Fruit fly (Drosophila melanogaster) whole organism, prepupa: ENCODE results near the gene sinu.

Experiments used
- Blimp-1 ChIP-seq: fragments of 200-800 bp; sonication (Bioruptor generic); optimal IDR thresholded peaks from 3 replicates; lab custom pipeline; 2017; ENCODE audit warnings: missing biosample characterization, missing genetic modification characterization, mild to moderate bottlenecking, moderate library complexity, missing genetic modification reagents
- CG11294 ChIP-seq: fragments of 200-800 bp; sonication (Bioruptor generic); IDR thresholded peaks from 2 replicates; pipeline ENCODE4 v1.3.6; 2022; ENCODE audit warnings: missing biosample characterization, missing genetic modification characterization
- CG11902 ChIP-seq: fragments of 200-800 bp; sonication (Bioruptor generic); optimal IDR thresholded peaks from 3 replicates; lab custom pipeline; 2016; ENCODE audit warnings: missing biosample characterization, missing genetic modification characterization
- CG1621 ChIP-seq: fragments of 200-800 bp; sonication (Bioruptor generic); optimal IDR thresholded peaks from 3 replicates; lab custom pipeline; 2018; ENCODE audit warnings: missing biosample characterization, mild to moderate bottlenecking, missing genetic modification characterization
- CG16779 ChIP-seq: fragments of 200-800 bp; sonication (Bioruptor generic); optimal IDR thresholded peaks from 3 replicates; lab custom pipeline; 2017; ENCODE audit warnings: missing biosample characterization, mild to moderate bottlenecking, missing genetic modification characterization
- CG3032 ChIP-seq: fragments of 200-800 bp; optimal IDR thresholded peaks from 2 replicates; lab custom pipeline; 2019; ENCODE audit warnings: missing biosample characterization, mild to moderate bottlenecking, missing genetic modification characterization, moderate library complexity
- CG32006 ChIP-seq: fragments of 200-800 bp; sonication (Bioruptor generic); optimal IDR thresholded peaks from 3 replicates; lab custom pipeline; 2017; ENCODE audit warnings: missing biosample characterization, mild to moderate bottlenecking, missing genetic modification characterization
- CG34406 ChIP-seq: fragments of 200-800 bp; sonication (Bioruptor generic); optimal IDR thresholded peaks from 3 replicates; lab custom pipeline; 2016; ENCODE audit warnings: missing biosample characterization, missing genetic modification characterization
- CG3919 ChIP-seq: fragments of 200-800 bp; sonication (Bioruptor generic); optimal IDR thresholded peaks from 3 replicates; lab custom pipeline; 2016; ENCODE audit warnings: missing biosample characterization, missing genetic modification characterization
- CG4318 ChIP-seq: fragments of 200-800 bp; sonication (Bioruptor generic); optimal IDR thresholded peaks from 3 replicates; lab custom pipeline; 2017; ENCODE audit warnings: missing biosample characterization, mild to moderate bottlenecking, missing genetic modification characterization
- CG6163 ChIP-seq: fragments of 200-800 bp; sonication (Bioruptor generic); IDR thresholded peaks from 3 replicates; pipeline ENCODE4 v1.3.6; 2022; ENCODE audit warnings: missing biosample characterization, missing genetic modification characterization
- CG6792 ChIP-seq: fragments of 200-800 bp; sonication (Bioruptor generic); optimal IDR thresholded peaks from 3 replicates; lab custom pipeline; 2016; ENCODE audit warnings: missing biosample characterization, missing genetic modification characterization
- CG6808 ChIP-seq: fragments of 200-800 bp; sonication (Bioruptor generic); optimal IDR thresholded peaks from 3 replicates; lab custom pipeline; 2017; ENCODE audit warnings: missing biosample characterization, missing genetic modification characterization, mild to moderate bottlenecking, moderate library complexity, missing genetic modification reagents
- CG8119 ChIP-seq: fragments of 200-800 bp; sonication (Bioruptor generic); IDR thresholded peaks from 3 replicates; pipeline ENCODE4 v1.3.6; 2022; ENCODE audit warnings: missing biosample characterization, missing genetic modification characterization
- CG8319 ChIP-seq: fragments of 200-800 bp; sonication (Bioruptor generic); optimal IDR thresholded peaks from 3 replicates; lab custom pipeline; 2016; ENCODE audit warnings: missing biosample characterization, missing genetic modification characterization
- CG9139 ChIP-seq: fragments of 200-800 bp; sonication (Bioruptor generic); optimal IDR thresholded peaks from 3 replicates; lab custom pipeline; 2017; ENCODE audit warnings: missing biosample characterization, mild to moderate bottlenecking, missing genetic modification characterization
- Eip78C ChIP-seq: fragments of 200-800 bp; sonication (Bioruptor generic); peaks from one replicate; lab custom pipeline; 2016; ENCODE audit warnings: missing biosample characterization, missing genetic modification characterization
- Eip93F ChIP-seq: fragments of 200-800 bp; sonication (Bioruptor generic); optimal IDR thresholded peaks from 2 replicates; lab custom pipeline; 2016; ENCODE audit warnings: missing biosample characterization, mild to moderate bottlenecking, missing genetic modification characterization
- Gug ChIP-seq: fragments of 200-800 bp; sonication (Bioruptor generic); IDR thresholded peaks from 2 replicates; pipeline ENCODE4 v1.3.6; 2022; ENCODE audit warnings: missing biosample characterization, missing genetic modification characterization
- Hr38 ChIP-seq: sonication (Bioruptor generic); optimal IDR thresholded peaks from 2 replicates; lab custom pipeline; 2016; ENCODE audit warnings: missing biosample characterization, missing genetic modification characterization
- Hr39 ChIP-seq: fragments of 200-800 bp; sonication (Bioruptor generic); optimal IDR thresholded peaks from 2 replicates; lab custom pipeline; 2016; ENCODE audit warnings: missing biosample characterization, missing genetic modification characterization
- Lpt ChIP-seq: fragments of 200-800 bp; sonication (Bioruptor generic); optimal IDR thresholded peaks from 3 replicates; lab custom pipeline; 2016; ENCODE audit warnings: missing biosample characterization, missing genetic modification characterization
- Met ChIP-seq: fragments of 200-800 bp; sonication (Bioruptor generic); optimal IDR thresholded peaks from 3 replicates; lab custom pipeline; 2016; ENCODE audit warnings: missing biosample characterization, missing genetic modification characterization
- OdsH ChIP-seq: fragments of 200-800 bp; sonication (Bioruptor generic); optimal IDR thresholded peaks from 3 replicates; lab custom pipeline; 2016; ENCODE audit warnings: missing biosample characterization, missing genetic modification characterization
- Smox ChIP-seq: fragments of 200-800 bp; sonication (Bioruptor generic); optimal IDR thresholded peaks from 3 replicates; lab custom pipeline; 2016; ENCODE audit warnings: missing biosample characterization, missing genetic modification characterization
- Sox102F ChIP-seq: fragments of 200-800 bp; sonication (Bioruptor generic); optimal IDR thresholded peaks from 2 replicates; lab custom pipeline; 2016; ENCODE audit warnings: missing biosample characterization, mild to moderate bottlenecking, missing genetic modification characterization
- Sox14 ChIP-seq: fragments of 200-800 bp; sonication (Bioruptor generic); optimal IDR thresholded peaks from 3 replicates; lab custom pipeline; 2016; ENCODE audit warnings: missing biosample characterization, missing genetic modification characterization
- achi ChIP-seq: fragments of 200-800 bp; sonication (Bioruptor generic); optimal IDR thresholded peaks from 3 replicates; lab custom pipeline; 2016; ENCODE audit warnings: missing biosample characterization, missing genetic modification characterization
- acj6 ChIP-seq: fragments of 200-800 bp; sonication (Bioruptor generic); optimal IDR thresholded peaks from 3 replicates; lab custom pipeline; 2016; ENCODE audit warnings: missing biosample characterization, missing genetic modification characterization
- cyc ChIP-seq: fragments of 200-800 bp; sonication (Bioruptor generic); optimal IDR thresholded peaks from 3 replicates; lab custom pipeline; 2016; ENCODE audit warnings: missing biosample characterization, missing genetic modification characterization
- dac ChIP-seq: fragments of 200-800 bp; sonication (Bioruptor generic); optimal IDR thresholded peaks from 2 replicates; lab custom pipeline; 2017; ENCODE audit warnings: missing biosample characterization, mild to moderate bottlenecking, missing genetic modification characterization
- eg ChIP-seq: fragments of 200-800 bp; sonication (Bioruptor generic); IDR thresholded peaks from 3 replicates; pipeline ENCODE4 v1.3.6; 2022; ENCODE audit warnings: missing biosample characterization, missing genetic modification characterization
- fd85E ChIP-seq: fragments of 200-800 bp; sonication (Bioruptor generic); optimal IDR thresholded peaks from 3 replicates; lab custom pipeline; 2016; ENCODE audit warnings: missing biosample characterization, missing genetic modification characterization
- fkh ChIP-seq: fragments of 200-800 bp; sonication (Bioruptor generic); optimal IDR thresholded peaks from 3 replicates; lab custom pipeline; 2017; ENCODE audit warnings: missing biosample characterization, mild to moderate bottlenecking, missing genetic modification characterization, moderate library complexity
- net ChIP-seq: fragments of 200-800 bp; sonication (Bioruptor generic); optimal IDR thresholded peaks from 3 replicates; lab custom pipeline; 2016; ENCODE audit warnings: missing biosample characterization, missing genetic modification characterization
- salr ChIP-seq, 2 experiments: fragments of 200-800 bp; sonication (Bioruptor generic); optimal IDR thresholded peaks; 3 replicates each; lab custom pipeline; 2016 to 2018; ENCODE audit warnings: missing biosample characterization in 2 of 2, missing genetic modification characterization in 2 of 2, mild to moderate bottlenecking in 1 of 2
- spab ChIP-seq: fragments of 200-800 bp; sonication (Bioruptor generic); optimal IDR thresholded peaks from 2 replicates; lab custom pipeline; 2017; ENCODE audit warnings: missing biosample characterization, mild to moderate bottlenecking, missing genetic modification characterization, missing genetic modification reagents
- ss ChIP-seq, 2 experiments: fragments of 200-800 bp; sonication (Bioruptor generic); optimal IDR thresholded peaks; 2 replicates in 1 of 2; 3 replicates in 1 of 2; lab custom pipeline; 2017 to 2018; ENCODE audit warnings: mild to moderate bottlenecking in 2 of 2, missing biosample characterization in 2 of 2, missing genetic modification characterization in 2 of 2, moderate library complexity in 1 of 2
- svp ChIP-seq: fragments of 200-800 bp; sonication (Bioruptor generic); peaks from one replicate; lab custom pipeline; 2016; ENCODE audit warnings: missing biosample characterization, missing genetic modification characterization
- vri ChIP-seq: fragments of 200-800 bp; sonication (Bioruptor generic); optimal IDR thresholded peaks from 3 replicates; lab custom pipeline; 2016; ENCODE audit warnings: missing biosample characterization, mild to moderate bottlenecking, missing genetic modification characterization

Gene sinu

DNA sequence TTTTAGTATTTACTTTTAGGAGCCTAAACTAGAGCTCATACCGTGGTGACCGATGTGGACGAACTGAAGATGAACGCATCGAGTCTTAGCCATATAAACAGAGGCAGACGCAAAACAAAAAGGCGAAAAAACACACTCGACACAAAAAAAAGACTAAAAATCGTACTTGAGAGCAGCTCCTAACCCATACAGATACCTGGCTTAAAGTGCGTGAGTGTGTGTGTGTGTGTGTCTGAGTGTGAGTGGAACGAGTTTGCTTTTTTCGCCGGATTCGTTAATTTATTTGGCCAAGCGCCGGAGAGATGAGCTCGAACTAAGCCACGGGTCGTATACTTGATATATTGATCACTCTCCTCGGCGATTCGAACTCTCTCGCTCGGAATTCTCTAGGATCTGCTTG, 10.3 kb downstream of the sinu start, which contains the start of gene frm (continued):
- peak; percentile 77 to 79 for TF ChIP-seq ss (GFP tag; optimal IDR thresholded peaks at IDR 0.05; lab: Kevin White, UChicago)
- TF ChIP-seq CG3032 (tag; lab: Kevin White, UChicago) = peak; percentile 30
- no peak for TF ChIP-seq svp
- TF ChIP-seq CG9139 (GFP tag; lab: Kevin White, UChicago) = peak; percentile 61

DNA sequence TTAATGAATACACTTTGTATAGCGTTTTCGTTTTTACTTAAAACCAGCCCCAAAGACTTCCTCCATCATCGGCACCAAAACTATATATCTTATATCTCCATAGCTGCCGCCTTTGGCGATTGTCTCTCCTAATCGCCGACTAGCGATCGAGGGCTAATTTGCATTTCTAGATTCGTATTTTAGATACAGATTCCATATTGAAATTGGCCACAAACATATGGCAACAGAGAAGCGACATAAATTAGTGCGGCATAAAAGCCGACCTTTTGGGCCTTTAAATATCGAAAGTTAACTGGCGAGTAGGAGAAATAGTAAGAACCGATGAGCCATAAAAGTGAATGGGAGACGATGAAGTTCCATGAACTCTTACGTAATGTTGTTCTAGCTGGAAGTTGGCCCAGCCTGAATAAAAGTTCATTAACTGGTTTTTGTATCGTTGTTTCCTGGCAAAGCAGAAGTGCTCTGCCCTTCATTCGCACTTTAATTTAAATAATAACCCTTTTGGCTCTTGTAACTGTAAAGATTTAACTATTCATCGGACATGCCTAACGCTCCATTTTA, 12.8 kb downstream of the sinu start:
- TF ChIP-seq eg (GFP tag; lab: Robert Waterston, UW) = no peak
- TF ChIP-seq dac (GFP tag; lab: Kevin White, UChicago) = no peak
- no peak for TF ChIP-seq achi (GFP tag; lab: Kevin White, UChicago)
- no peak for TF ChIP-seq Gug (GFP tag; lab: Robert Waterston, UW)
- TF ChIP-seq CG1621 (tag; lab: Kevin White, UChicago) = no peak
- TF ChIP-seq CG6808 (GFP tag; lab: Kevin White, UChicago) = no peak
- TF ChIP-seq salr (GFP tag; optimal IDR thresholded peaks at IDR 0.05; lab: Kevin White, UChicago) = no peak
- TF ChIP-seq OdsH (GFP tag; lab: Kevin White, UChicago) = no peak
- TF ChIP-seq Eip93F = no peak
- no peak for TF ChIP-seq acj6
- TF ChIP-seq Met = no peak

DNA sequence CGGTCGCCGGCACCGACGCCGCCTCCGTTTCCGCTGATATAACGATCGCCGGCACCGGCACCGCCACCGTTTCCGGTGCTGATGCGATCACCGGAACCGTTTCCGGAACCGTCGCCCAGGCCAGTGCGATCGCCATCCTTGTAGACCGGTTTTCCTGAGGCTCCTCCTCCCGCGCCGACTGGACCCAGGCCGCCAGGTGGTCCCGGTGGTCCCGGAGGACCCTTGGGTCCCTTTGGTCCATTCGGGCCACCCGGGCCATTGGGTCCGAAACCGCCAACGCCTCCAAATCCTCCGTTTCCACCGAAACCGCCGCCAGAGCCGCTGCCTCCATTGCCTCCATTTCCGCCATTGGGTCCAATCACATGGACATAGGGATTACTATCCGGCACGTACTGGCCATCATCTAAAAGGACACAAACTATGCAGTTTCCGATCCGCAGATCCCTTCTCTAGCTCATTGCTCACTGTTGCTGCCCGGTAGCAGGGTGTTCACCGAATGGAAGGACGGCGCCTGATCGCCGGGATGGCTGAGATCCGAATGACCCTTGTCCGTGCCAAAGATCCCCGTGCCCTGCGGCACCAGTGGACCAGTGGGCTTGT, 18.5 kb downstream of the sinu start:
- TF ChIP-seq CG11902 (GFP tag; lab: Kevin White, UChicago) (no peak), acj6 (no peak), cyc (GFP tag; lab: Kevin White, UChicago) (no peak), eg (GFP tag; lab: Robert Waterston, UW) (no peak), ss (GFP tag; optimal IDR thresholded peaks at IDR 0.05; lab: Kevin White, UChicago) (no peak), CG6792 (GFP tag; lab: Kevin White, UChicago) (no peak), fkh (GFP tag; lab: Kevin White, UChicago) (no peak), CG6163 (GFP tag; lab: Robert Waterston, UW) (no peak)

DNA sequence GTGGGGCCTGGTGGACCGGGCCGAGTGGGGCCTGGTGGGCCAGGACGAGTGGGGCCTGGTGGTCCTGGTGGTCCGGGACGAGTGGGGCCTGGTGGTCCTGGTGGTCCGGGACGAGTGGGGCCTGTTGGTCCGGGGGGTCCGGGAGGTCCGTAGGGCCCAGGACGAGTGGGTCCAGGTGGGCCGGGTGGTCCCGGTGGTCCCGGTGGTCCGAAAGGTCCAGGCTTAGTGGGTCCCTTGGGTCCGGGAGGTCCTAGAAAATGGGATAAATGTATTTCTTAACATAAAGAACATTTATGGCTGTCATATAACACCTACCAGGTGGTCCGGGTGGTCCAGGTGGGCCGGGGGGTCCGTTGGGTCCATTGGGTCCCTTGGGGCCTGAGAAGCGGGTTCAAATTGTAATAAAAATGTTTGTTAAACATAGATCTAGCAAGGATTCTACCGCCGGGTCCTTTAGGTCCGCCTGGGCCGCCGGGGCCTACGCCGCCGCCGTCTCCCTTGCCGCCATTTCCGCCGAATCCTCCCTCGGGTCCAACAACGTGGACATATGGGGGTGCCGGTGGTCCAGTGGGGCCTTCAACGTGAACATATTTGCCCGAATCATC, 20.7 kb downstream of the sinu start:
- TF ChIP-seq Hr39 (GFP tag; lab: Kevin White, UChicago) (no peak), net (no peak), Blimp-1 (no peak), acj6 (no peak), fkh (GFP tag; lab: Kevin White, UChicago) (no peak), CG8119 (GFP tag; lab: Robert Waterston, UW) (no peak), CG6163 (GFP tag; lab: Robert Waterston, UW) (no peak), cyc (GFP tag; lab: Kevin White, UChicago) (no peak), CG11294 (no peak), CG8319 (GFP tag; lab: Kevin White, UChicago) (no peak), Hr38 (GFP tag; lab: Kevin White, UChicago) (no peak), CG16779 (no peak), Sox14 (GFP tag; lab: Kevin White, UChicago) (no peak), Lpt (no peak), CG11902 (GFP tag; lab: Kevin White, UChicago) (no peak), svp (no peak), spab (GFP tag; lab: Kevin White, UChicago) (no peak)

DNA sequence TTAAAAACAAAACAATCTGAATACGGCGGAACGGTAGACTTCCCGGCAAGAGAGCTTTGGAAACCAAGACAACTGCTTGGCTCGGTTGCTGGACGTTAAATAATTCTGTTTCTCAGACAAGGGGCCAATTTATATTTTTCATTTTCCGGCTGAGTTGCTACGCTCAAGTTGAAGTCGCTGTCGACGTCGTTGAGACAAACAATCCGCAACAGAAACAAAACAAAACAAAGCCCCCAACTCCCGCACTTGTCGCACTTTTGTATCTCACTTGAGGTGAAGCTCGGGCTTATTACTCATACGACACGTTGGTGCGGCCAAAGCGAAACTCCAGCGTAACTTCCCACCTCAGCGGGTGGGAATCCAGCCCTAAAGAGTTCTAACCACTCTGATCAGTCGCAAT, 25.7 kb downstream of the sinu start, which contains the start of gene CG13285:
TSS of gene CG13285 (minus strand) at position 101 of the 400 bp plus-strand sequence.
- TF ChIP-seq CG3919 (GFP tag; lab: Kevin White, UChicago) (no peak), CG34406 (GFP tag; lab: Kevin White, UChicago) (no peak), CG32006 (no peak), CG8119 (GFP tag; lab: Robert Waterston, UW) (no peak), CG6808 (GFP tag; lab: Kevin White, UChicago) (no peak), vri (no peak), fd85E (GFP tag; lab: Kevin White, UChicago) (no peak), CG4318 (GFP tag; lab: Kevin White, UChicago) (no peak), CG3032 (tag; lab: Kevin White, UChicago) (no peak), Sox102F (no peak), Lpt (no peak), Smox (GFP tag; lab: Kevin White, UChicago) (no peak), Eip78C (GFP tag; lab: Kevin White, UChicago) (no peak), fkh (GFP tag; lab: Kevin White, UChicago) (no peak), Blimp-1 (no peak), CG11902 (GFP tag; lab: Kevin White, UChicago) (no peak), CG16779 (no peak), achi (GFP tag; lab: Kevin White, UChicago) (no peak)
- TF ChIP-seq, all 60 proteins: peak for 0
